Worm (Caenorhabditis elegans): ENCODE data around the gene srx-135.

ce11 chrV:13880163-13880562, 21.2 kb downstream of the srx-135 start:
- TF ChIP-seq W03F9.2 (tag; optimal IDR thresholded peaks at IDR 0.05) (no peak), dao-5 (tag; optimal IDR thresholded peaks at IDR 0.05) (no peak)

Data from whole organism, L4/young adult.